Worm (Caenorhabditis elegans) whole organism, late embryonic: Measurements from ENCODE around the gene F57C12.2.

Source experiments
- ceh-2 ChIP-seq: sonication (generic microtip); optimal IDR thresholded peaks from 2 replicates; lab custom pipeline; 2016; ENCODE audit warnings: missing genotype, missing genetic modification characterization, missing compliant biosample characterization
- ceh-45 ChIP-seq: fragments of 200-800 bp; sonication (Bioruptor generic); IDR thresholded peaks from 2 replicates; pipeline ENCODE4 v1.3.6; 2022; ENCODE audit warnings: missing genetic modification reagents, missing genetic modification characterization, missing compliant biosample characterization
- hlh-13 ChIP-seq: fragments of 200-800 bp; sonication (Bioruptor generic); optimal IDR thresholded peaks from 2 replicates; lab custom pipeline; 2018; ENCODE audit warnings: mild to moderate bottlenecking, missing genetic modification characterization, missing compliant biosample characterization
- lim-6 ChIP-seq: sonication (generic microtip); optimal IDR thresholded peaks from 2 replicates; lab custom pipeline; 2016; ENCODE audit warnings: missing genetic modification characterization, missing compliant biosample characterization
- pha-4 ChIP-seq: fragments of 150-350 bp; optimal IDR thresholded peaks from 2 replicates; lab custom pipeline; 2018; ENCODE audit warnings: missing biosample characterization, missing genetic modification reagents, missing genetic modification characterization
- pqm-1 ChIP-seq: sonication (generic microtip); optimal IDR thresholded peaks from 2 replicates; lab custom pipeline; 2016; ENCODE audit warnings: missing genetic modification characterization, missing compliant biosample characterization
- sox-4 ChIP-seq: sonication (generic microtip); optimal IDR thresholded peaks from 2 replicates; lab custom pipeline; 2017; ENCODE audit warnings: mild to moderate bottlenecking, missing genetic modification characterization, inconsistent platforms, missing compliant biosample characterization

DNA sequence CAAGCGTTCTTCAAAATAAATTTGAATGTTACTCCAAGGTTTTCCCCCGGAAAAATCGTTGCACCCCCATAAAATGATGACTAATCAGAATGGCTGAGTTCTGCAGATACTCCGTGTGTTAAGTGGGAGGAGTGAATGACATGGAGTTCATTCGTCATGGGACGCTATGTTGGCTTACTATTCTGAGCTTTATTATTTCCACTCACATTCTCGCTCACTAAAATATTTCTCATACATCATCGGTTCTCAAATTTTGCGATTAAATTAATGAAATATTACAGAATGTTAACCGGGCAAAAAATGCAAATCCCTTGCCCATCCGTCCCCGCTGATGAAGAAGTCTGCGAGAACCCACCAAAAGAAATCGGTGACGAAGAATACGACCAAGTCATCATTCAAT, 8.4 kb downstream of the F57C12.2 start, which contains the start of gene F28C10.1:
- TF ChIP-seq ceh-45 (GFP tag; lab: Robert Waterston, UW), result no peak
- no peak for TF ChIP-seq pha-4 (tag; lab: Kevin White, UChicago)
- no peak for TF ChIP-seq lim-6
- TF ChIP-seq sox-4 (tag; lab: Kevin White, UChicago), result no peak
- no peak for TF ChIP-seq ceh-2 (tag; lab: Kevin White, UChicago)
- no peak for TF ChIP-seq hlh-13 (GFP tag; lab: Kevin White, UChicago)
- TF ChIP-seq pqm-1, result no peak
